Worm (Caenorhabditis elegans): ENCODE data around the gene clec-199.

- TF ChIP-seq fos-1 (tag; optimal IDR thresholded peaks at IDR 0.05) (no peak), unc-39 (tag; optimal IDR thresholded peaks at IDR 0.05) (no peak), nhr-76 (tag; optimal IDR thresholded peaks at IDR 0.05) (no peak), Y48G9A.11 (GFP tag; IDR thresholded peaks at IDR 0.05) (no peak), egl-43 (GFP tag; IDR thresholded peaks at IDR 0.05) (no peak), F49E8.2 (tag; optimal IDR thresholded peaks at IDR 0.05; ENCODE audit: borderline replicate concordance) (no peak)
These were observed 19.4 kb upstream of the clec-199 start, which contains the start of gene C49C3.7 for ce11 chrIV:17332261-17332660.
